Worm (Caenorhabditis elegans) whole organism, L4 larva: ENCODE results near the gene VF13D12L.3.

Experiments used
- ama-1 ChIP-seq: fragments of 150-350 bp; optimal IDR thresholded peaks from 2 replicates; lab custom pipeline; 2014; ENCODE audit warnings: inconsistent platforms, mixed read lengths
- ceh-82 ChIP-seq: sonication (generic microtip); optimal IDR thresholded peaks from 2 replicates; lab custom pipeline; 2017; ENCODE audit warnings: missing biosample characterization, missing genetic modification characterization
- daf-19 ChIP-seq: fragments of 200-800 bp; sonication (Bioruptor generic); conservative IDR thresholded peaks from 2 replicates; pipeline ENCODE4 v1.3.6; 2022; ENCODE audit warnings: missing genetic modification characterization, missing compliant biosample characterization
- hlh-30 ChIP-seq: sonication (generic microtip); optimal IDR thresholded peaks from 2 replicates; lab custom pipeline; 2017; ENCODE audit warnings: antibody characterized with exemption, mild to moderate bottlenecking, missing genetic modification characterization, missing compliant biosample characterization; ENCODE audit not compliant: insufficient read depth
- lin-39 ChIP-seq: fragments of 150-350 bp; optimal IDR thresholded peaks from 2 replicates; lab custom pipeline; 2014; ENCODE audit warnings: missing biosample characterization, missing genetic modification reagents, missing genetic modification characterization
- mep-1 ChIP-seq: fragments of 150-350 bp; sonication (generic microtip); optimal IDR thresholded peaks from 3 replicates; lab custom pipeline; 2014; ENCODE audit warnings: missing biosample characterization, missing genetic modification characterization
- nhr-102 ChIP-seq: sonication (generic microtip); optimal IDR thresholded peaks from 2 replicates; lab custom pipeline; 2016; ENCODE audit warnings: mild to moderate bottlenecking, missing genetic modification characterization, moderate library complexity, missing compliant biosample characterization
- nhr-25 ChIP-seq: sonication (generic microtip); optimal IDR thresholded peaks from 2 replicates; lab custom pipeline; 2017; ENCODE audit warnings: missing genetic modification characterization, mild to moderate bottlenecking, missing compliant biosample characterization, antibody characterized with exemption, moderate library complexity, borderline replicate concordance; ENCODE audit not compliant: insufficient read depth
- nhr-6 ChIP-seq: fragments of 150-350 bp; optimal IDR thresholded peaks from 2 replicates; lab custom pipeline; 2014; ENCODE audit warnings: missing biosample characterization, missing genetic modification characterization

ce11 chrII:11725615-11726014 lies 19.8 kb downstream of the VF13D12L.3 start:
- no peak for TF ChIP-seq ama-1 (lab: Kevin White, UChicago)
- TF ChIP-seq ceh-82 (tag; lab: Kevin White, UChicago): no peak
- TF ChIP-seq lin-39: no peak
- no peak for TF ChIP-seq daf-19
- TF ChIP-seq nhr-25 (tag; lab: Kevin White, UChicago): no peak
- TF ChIP-seq nhr-6 (tag; lab: Kevin White, UChicago): no peak
- TF ChIP-seq hlh-30 (tag; lab: Kevin White, UChicago): no peak
- TF ChIP-seq mep-1: no peak
- TF ChIP-seq nhr-102 (tag; lab: Kevin White, UChicago): no peak
